Fruit fly (Drosophila melanogaster) ovary, adult (tissue): ENCODE results near the gene 5-HT2B.

Source experiments
- CG17801 ChIP-seq: fragments of 200-800 bp; optimal IDR thresholded peaks from 2 replicates; lab custom pipeline; 2019; ENCODE audit warnings: missing biosample characterization, mild to moderate bottlenecking, missing genetic modification characterization, moderate library complexity; ENCODE audit not compliant: partially characterized antibody

Gene 5-HT2B

DNA sequence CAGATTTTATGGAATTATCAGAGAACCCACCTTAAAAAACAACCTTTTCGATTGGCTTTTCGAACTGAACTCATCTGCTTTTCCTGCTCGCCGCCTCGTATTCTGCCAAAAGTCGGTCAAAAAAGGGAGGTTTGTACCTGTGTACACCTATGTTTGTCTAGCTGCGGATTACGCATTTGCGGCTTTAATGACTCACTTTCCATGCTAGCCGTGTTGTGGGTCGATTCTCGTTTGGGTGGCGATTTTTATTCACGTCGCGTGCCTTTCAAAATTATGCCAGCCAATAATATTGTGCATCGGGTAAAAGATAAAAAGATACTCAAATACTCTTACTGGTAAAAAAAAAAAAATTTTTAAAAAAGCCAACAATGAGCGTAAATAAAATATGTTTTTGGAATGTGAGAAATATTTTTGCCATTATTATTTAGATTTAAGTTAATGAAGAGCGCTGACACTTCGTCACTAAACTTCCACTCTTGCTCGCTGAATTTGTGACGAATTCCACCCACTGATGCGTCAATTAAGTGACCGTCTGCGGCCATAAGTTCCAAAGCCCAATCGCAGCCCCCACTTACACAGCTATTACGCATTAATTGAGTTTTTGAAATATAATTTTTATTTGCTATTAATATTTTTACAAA, 67.7 kb downstream of the 5-HT2B start, which contains the start of gene Cyp313b1:
TSS of gene Cyp313b1 (minus strand) at position 71 of the 641 bp plus-strand sequence.
- TF ChIP-seq CG17801 (GFP tag; lab: Kevin White, UChicago), result no peak

DNA sequence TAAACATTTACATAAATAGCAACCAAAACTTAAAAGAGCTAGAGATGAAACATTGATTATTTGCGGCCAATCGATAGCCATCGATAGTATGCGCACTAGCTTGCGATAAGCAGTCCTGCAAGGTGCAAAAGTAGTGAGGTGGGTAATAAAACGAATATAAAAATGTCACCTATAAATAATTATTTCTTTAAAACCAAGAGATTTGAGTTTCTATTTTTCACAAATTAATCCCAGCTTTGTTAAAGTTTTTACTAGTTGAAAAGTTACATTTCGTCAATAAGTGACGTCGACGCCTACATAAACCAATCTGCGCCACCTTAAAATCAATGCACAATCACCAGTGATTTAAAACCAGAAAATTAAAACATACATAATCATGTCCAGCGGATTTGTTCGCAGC, 72.7 kb downstream of the 5-HT2B start, which contains the start of the genes Mkk4 and SLIRP2:
TSS of gene Mkk4 (minus strand) at position 56 of the 400 bp plus-strand sequence.
TSS of gene SLIRP2 (plus strand) at position 344 of the 400 bp plus-strand sequence.
- peak; percentile 99 for TF ChIP-seq CG17801 (GFP tag; lab: Kevin White, UChicago)

DNA sequence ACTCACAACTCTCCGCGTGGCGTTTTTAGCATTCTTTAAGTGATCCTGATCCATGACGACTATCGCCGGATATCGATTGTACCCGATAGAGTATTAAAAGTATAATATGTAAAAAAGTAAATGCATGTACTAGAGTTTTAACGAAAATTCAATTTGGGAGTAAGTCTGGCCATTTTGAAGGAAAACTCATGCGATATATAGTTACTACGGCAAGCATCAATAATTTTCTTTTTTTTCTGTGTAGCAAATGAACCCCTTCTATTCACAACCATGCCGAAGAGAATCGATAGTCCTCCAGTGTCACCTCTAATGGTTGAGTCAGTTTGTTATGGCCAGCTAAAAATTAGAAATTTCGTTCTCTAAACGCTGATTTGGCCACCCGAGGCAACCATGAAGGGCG, 74.7 kb downstream of the 5-HT2B start, which contains the start of the genes Sys1 and Dhod:
TSS of gene Sys1 (plus strand) at position 91 of the 400 bp plus-strand sequence.
TSS of gene Dhod (minus strand) at position 186 of the 400 bp plus-strand sequence.
- TF ChIP-seq CG17801 (GFP tag; lab: Kevin White, UChicago), result peak; percentile 79

DNA sequence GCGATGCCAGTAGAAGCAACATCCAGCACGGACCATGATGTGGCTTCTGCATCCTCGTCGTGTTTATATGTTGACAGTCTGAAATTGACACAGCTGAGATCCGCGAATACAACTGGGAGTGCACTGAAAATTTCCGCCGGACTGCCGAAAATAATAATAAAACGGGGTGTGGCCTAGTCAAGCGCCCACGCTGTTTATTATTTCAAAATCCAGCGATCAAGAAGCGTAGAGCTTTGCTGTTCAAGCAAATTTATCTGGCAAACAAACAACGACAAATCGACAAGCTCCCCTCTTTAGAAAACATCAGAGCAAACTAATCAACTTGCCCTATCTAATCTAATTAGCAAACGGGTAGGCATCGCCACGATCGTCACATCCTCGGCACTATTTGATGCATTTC, 76.1 kb downstream of the 5-HT2B start:
- no peak for TF ChIP-seq CG17801 (GFP tag; lab: Kevin White, UChicago)

DNA sequence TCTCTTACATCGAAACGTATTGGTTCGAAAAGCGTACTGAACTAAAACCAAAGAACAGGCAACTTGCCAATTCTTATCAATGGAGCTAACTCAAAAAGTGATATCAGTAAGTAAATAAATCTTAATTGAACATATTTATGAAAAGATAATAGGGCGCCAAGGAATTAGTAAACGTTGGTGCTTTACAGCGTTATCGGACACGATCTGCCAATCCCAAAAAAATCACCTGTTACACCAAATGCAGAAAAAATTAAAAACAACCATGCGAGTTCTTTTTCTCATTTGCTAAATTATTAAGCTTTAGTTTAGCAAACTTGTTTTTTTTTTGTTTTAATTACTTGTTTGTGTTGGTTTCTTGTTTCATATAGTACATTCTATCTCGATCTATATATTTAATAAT, 76.7 kb downstream of the 5-HT2B start, which contains the start of gene CG42489:
TSS of gene CG42489 (minus strand) at position 101 of the 400 bp plus-strand sequence.
- TF ChIP-seq CG17801 (GFP tag; lab: Kevin White, UChicago), result no peak

DNA sequence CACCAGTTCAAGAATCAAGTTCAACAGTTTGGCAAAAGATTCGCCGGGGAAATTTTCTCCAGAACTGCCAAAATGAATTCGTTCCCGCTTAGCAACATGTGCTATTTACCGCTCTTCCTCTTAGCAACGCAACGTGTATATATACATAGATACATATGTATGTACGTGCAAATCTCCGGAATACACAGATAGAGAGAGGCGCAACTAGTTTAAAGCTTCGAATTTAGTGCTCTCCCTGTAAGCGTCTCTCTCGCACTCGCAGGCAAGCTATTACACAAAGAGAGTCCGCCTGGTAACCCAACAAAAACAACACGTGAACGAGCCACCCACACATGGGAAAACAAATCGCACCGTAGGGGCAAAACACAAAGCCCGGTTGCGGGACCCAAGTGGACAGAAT, 80.7 kb downstream of the 5-HT2B start:
- no peak for TF ChIP-seq CG17801 (GFP tag; lab: Kevin White, UChicago)

DNA sequence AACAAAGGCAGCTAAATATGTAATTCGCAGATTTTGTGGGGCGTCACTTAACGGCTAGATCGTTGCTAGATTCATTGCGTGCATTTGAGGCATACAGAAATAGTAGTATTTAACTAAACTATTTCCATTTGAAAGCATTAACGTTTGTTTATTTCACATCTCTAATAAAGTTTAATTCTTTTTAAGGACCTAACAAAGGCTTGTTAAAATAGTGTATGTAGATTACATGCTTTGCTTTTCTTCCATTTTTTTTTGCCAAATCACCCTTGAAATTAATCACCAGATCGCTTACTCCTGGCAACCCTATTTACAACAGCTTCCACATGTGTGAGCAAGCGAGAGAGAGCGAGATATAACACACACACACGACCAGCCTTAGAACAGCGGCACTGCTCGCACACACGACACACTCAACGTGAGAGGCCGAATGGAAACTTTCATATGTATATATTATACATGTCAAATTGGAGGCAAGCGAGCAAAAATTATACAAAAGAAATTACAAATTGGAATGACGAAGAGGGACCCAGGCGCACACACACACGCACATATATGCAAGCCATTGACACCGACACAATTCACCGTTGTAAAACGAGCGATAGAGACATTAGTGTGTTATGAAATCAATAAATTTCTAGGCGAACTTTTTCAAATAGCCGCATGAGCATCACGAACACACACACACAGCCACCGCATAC, 81.3 kb downstream of the 5-HT2B start:
- TF ChIP-seq CG17801 (GFP tag; lab: Kevin White, UChicago), result peak; percentile 51

DNA sequence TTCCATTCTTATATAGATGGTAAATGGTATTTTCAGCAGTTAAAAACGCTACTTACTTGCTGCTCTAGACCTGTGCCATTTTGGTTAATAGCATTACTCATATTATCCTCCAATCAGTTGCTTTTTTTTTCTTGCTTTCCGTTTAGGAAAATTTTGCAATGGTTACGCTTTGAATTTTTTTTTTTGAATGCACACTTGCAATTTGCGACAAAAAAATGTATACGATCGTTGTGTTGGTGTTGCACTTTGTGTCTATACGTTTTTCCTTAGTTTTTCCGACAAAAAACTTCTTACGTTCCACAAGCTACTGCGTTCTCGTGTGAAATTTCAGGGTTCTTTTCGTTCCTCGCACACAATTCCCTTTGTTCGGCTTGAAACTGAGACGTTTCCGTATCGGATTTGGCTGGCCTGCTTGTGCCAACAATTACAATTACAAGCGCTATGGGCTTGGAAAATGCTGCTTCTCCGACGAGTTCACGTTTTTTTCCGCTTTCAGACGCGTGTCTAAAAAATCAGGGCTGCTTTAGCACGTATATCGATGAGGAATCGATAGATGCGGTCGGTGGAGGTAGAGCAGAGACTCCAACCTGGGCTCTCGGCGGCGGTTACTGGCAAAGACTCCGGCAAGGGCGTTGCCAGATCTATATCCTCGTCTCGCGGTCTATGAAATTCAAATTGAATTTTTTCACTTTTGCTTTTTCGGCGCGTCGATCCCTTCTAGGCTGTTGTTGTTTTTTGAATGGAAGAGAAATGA, 82.1 kb downstream of the 5-HT2B start:
- TF ChIP-seq CG17801 (GFP tag; lab: Kevin White, UChicago), result peak; percentile 41

DNA sequence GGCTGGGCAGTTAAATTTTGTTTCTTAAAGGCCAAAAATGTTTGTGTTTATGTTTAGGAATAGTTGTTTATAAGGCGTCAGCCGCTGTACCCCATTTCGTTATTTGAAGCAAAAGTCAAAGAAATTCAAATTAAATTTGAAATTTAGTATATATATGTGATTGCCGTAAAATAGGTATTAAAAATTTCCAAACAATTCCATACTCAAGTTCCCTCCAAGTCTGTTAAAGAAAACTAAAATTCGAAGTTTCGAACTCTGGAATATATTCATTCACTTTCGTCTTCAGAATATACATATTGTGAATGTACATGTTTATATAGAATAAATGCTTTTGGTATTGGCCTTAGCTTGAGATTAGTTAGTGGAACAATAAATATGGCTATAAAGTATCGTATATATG, 82.7 kb downstream of the 5-HT2B start, which contains the start of gene bel:
TSS of gene bel (minus strand) at position 101 of the 400 bp plus-strand sequence.
- no peak for TF ChIP-seq CG17801 (GFP tag; lab: Kevin White, UChicago)

DNA sequence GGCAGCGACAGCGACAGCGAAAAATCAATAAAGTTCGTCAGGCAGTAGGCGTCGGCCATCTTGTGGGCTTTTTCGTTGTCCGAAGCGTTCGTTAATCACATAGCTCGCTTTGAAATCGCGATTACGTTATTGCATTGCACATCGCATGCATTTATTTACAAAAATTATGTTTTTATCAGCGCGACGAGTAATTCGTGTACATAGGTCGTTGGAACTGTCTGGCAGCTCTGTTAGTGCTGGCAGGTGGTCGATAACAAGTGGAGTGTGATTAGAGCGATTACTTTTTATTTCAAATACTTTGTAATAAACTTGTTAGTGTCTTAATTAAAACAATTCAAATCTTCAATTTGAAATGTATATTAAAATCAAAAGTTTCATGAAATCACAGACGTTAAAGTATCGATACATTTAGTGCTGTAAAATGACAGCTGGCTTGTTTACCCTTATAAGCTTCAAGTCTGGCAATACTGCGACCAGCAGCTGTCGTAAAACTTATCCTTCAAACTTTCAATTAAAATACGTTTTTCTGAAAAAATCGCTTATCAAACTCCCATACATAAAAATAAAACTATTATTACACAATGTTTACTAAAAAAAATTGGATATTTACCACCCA, 85.8 kb downstream of the 5-HT2B start, which contains the start of gene CG8032:
TSS of gene CG8032 (plus strand) at position 448 of the 616 bp plus-strand sequence.
- peak; percentile 43 for TF ChIP-seq CG17801 (GFP tag; lab: Kevin White, UChicago)

DNA sequence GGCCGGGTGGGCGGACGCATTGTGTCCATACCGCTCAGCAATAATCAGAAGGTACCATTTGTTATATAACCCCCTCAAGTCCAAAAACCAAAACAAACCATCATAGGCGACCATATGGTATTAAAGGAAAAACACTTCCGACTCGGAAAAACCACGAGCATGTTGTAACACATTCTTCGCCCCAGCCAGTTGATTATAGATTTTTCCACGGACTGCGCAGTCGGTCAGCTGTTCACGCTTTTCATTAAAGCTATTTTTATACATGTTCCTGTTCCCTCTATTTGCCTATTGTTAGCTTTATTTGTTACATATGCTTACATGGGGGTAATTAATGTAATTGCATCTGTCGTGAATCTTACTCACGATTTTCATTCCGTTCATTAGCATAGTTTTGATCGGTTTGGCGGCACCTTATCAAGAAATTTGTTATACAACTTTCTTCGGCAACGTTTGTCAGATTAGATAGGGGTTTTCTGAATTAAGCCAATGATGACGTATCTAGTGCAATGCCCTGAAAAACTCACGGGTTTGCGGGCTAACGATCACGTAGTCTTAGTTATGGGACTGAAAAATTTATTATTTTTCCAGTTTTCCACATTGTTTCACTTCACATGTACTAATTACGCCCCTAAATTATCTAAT, 86.8 kb downstream of the 5-HT2B start:
- TF ChIP-seq CG17801 (GFP tag; lab: Kevin White, UChicago), result no peak

DNA sequence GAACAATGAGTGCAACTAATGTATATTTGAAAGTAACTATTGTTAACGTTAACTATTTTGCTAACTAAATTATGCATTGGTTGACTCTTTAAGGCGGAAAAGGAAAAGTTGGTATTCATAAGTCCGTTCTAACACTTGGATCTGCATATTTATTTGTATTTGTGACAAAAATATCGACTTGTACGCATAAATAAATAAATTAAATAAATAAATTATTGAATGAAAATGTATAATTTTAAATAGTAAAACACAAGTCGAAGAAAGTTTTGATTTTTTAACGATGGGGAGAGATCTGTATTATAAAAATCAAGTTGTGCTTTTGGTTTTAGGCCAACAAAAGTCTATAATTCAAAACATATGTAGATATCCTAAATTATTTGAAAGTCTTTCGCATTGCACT, 89.6 kb downstream of the 5-HT2B start, which contains the start of gene CG8036:
TSS of gene CG8036 (plus strand) at position 301 of the 400 bp plus-strand sequence.
- no peak for TF ChIP-seq CG17801 (GFP tag; lab: Kevin White, UChicago)

DNA sequence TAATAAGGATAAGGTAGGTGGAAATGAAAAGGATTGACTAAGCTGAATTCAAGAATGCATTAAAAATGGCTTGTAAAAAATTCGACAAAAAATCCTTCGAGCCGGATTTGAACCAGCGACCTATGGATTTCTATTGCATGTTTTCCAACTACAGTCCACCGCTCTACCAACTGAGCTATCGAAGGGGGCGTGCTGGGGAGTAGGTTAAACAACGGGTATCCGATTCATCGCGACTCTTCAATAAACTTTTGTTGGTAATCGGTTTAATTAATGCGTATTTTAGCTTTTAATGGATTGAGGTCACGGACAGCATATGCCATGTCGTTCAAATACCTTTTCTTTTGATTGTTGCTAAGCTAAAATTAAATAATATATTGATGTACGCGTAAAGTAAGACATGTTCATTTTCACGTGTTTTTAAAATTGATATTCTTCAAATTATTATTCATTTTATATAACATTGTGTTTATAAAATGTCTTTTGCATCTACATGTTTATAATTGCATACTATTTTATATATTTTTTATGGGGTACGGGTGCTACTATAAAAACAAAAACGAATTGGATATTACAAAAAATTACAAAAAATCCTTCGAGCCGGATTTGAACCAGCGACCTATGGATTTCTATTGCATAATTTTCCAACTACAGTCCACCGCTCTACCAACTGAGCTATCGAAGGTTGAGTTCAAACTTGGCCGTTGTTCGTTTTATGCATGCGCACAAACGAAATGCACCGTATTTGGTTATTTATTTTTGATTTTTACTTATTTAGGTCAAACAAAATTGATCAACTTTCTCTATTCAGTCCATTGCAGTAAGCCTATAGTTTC, 90.2 kb downstream of the 5-HT2B start:
- no peak for TF ChIP-seq CG17801 (GFP tag; lab: Kevin White, UChicago)
